Fruit fly (Drosophila melanogaster): ENCODE measurements around the gene PpD3.

dm6 chr3R:9768884-9769283 is 21.2 kb downstream of the PpD3 start, which contains the start of gene MED6:
- TF ChIP-seq ovo (GFP tag; optimal IDR thresholded peaks at IDR 0.05) (no peak), cnc (optimal IDR thresholded peaks at IDR 0.05) (no peak), CG11617 (GFP tag; optimal IDR thresholded peaks at IDR 0.05) (no peak), CG33017 (tag; optimal IDR thresholded peaks at IDR 0.05) (no peak), CG14711 (tag; optimal IDR thresholded peaks at IDR 0.05) (no peak), CG7101 (tag; optimal IDR thresholded peaks at IDR 0.05) (no peak), pad (GFP tag; optimal IDR thresholded peaks at IDR 0.05) (no peak), CG5204 (GFP tag; optimal IDR thresholded peaks at IDR 0.05) (no peak), Mnt (GFP tag; optimal IDR thresholded peaks at IDR 0.05) (no peak), kay (GFP tag; ENCODE audit: borderline replicate concordance) (no peak)

All from whole organism, adult.